Fruit fly (Drosophila melanogaster) whole organism, wandering third instar larva: ENCODE measurements around the gene ect.
A peak's percentile ranks its signal among the peaks of the same experiment; 100 is the strongest.

Experiments
- Abd-B ChIP-seq: fragments of >200 bp; optimal IDR thresholded peaks from 2 replicates; lab custom pipeline; 2017; ENCODE audit warnings: missing biosample characterization, missing genetic modification characterization
- CG9705 ChIP-seq: fragments of 200-800 bp; sonication (Bioruptor generic); optimal IDR thresholded peaks from 2 replicates; lab custom pipeline; 2018; ENCODE audit warnings: missing biosample characterization, mild to moderate bottlenecking, missing genetic modification characterization
- CrebA ChIP-seq: fragments of 200-800 bp; sonication (Bioruptor generic); optimal IDR thresholded peaks from 2 replicates; lab custom pipeline; 2016; ENCODE audit warnings: missing biosample characterization, mild to moderate bottlenecking, missing genetic modification characterization, borderline replicate concordance
- Dfd ChIP-seq: fragments of >200 bp; optimal IDR thresholded peaks from 2 replicates; lab custom pipeline; 2017; ENCODE audit warnings: missing biosample characterization, missing genetic modification characterization
- GATAd ChIP-seq: sonication (Bioruptor generic); optimal IDR thresholded peaks from 2 replicates; lab custom pipeline; 2016; ENCODE audit warnings: missing biosample characterization, missing genetic modification characterization
- Hnf4 ChIP-seq: fragments of 200-800 bp; sonication (Bioruptor generic); optimal IDR thresholded peaks from 2 replicates; lab custom pipeline; 2016; ENCODE audit warnings: missing biosample characterization, mild to moderate bottlenecking, missing genetic modification characterization
- Hr78 ChIP-seq: fragments of >200 bp; optimal IDR thresholded peaks from 2 replicates; lab custom pipeline; 2017; ENCODE audit warnings: missing biosample characterization, missing genetic modification characterization
- Jra ChIP-seq: sonication (Bioruptor generic); optimal IDR thresholded peaks from 2 replicates; lab custom pipeline; 2016; ENCODE audit warnings: missing biosample characterization, missing genetic modification characterization
- Mio ChIP-seq: sonication (Bioruptor generic); optimal IDR thresholded peaks from 2 replicates; lab custom pipeline; 2016; ENCODE audit warnings: missing biosample characterization, missing genetic modification characterization
- Myc ChIP-seq: fragments of >200 bp; optimal IDR thresholded peaks from 2 replicates; lab custom pipeline; 2017
- N ChIP-seq: fragments of >200 bp; optimal IDR thresholded peaks from 2 replicates; lab custom pipeline; 2018; ENCODE audit warnings: missing biosample characterization, missing external identifiers, missing genetic modification characterization
- OdsH ChIP-seq: fragments of 200-800 bp; sonication (Bioruptor generic); optimal IDR thresholded peaks from 2 replicates; lab custom pipeline; 2016; ENCODE audit warnings: missing biosample characterization, mild to moderate bottlenecking, missing genetic modification characterization
- Rel ChIP-seq, 2 experiments: fragments of 200-800 bp; sonication (Bioruptor generic) in 1 of 2; optimal IDR thresholded peaks; 2 replicates in 1 of 2; 3 replicates in 1 of 2; lab custom pipeline; 2016 to 2019; ENCODE audit warnings: mild to moderate bottlenecking in 2 of 2, missing biosample characterization in 2 of 2, missing genetic modification characterization in 2 of 2, moderate library complexity in 1 of 2
- Sp1 ChIP-seq: fragments of 200-800 bp; sonication (Bioruptor generic); optimal IDR thresholded peaks from 3 replicates; lab custom pipeline; 2019; ENCODE audit warnings: missing biosample characterization, mild to moderate bottlenecking, missing genetic modification characterization, moderate library complexity
- Vsx2 ChIP-seq: fragments of 200-300, 225-300 bp; sonication (Bioruptor generic); optimal IDR thresholded peaks from 2 replicates; lab custom pipeline; 2018; ENCODE audit warnings: missing biosample characterization, missing genetic modification characterization; ENCODE audit not compliant: partially characterized antibody
- br ChIP-seq: fragments of 200-800 bp; sonication (Bioruptor generic); optimal IDR thresholded peaks from 2 replicates; lab custom pipeline; 2016; ENCODE audit warnings: missing biosample characterization, missing genetic modification characterization
- brk ChIP-seq: fragments of 200-800 bp; sonication (Bioruptor generic); optimal IDR thresholded peaks from 2 replicates; lab custom pipeline; 2016; ENCODE audit warnings: missing biosample characterization, mild to moderate bottlenecking, missing genetic modification characterization
- dl ChIP-seq, 2 experiments: fragments of 175-275, 200-275 bp in 1 of 2; fragments of 200-275 bp in 1 of 2; sonication (Bioruptor generic); optimal IDR thresholded peaks; lab custom pipeline; 2018; ENCODE audit warnings: mild to moderate bottlenecking in 2 of 2, missing biosample characterization in 2 of 2, missing genetic modification characterization in 2 of 2, moderate library complexity in 2 of 2; ENCODE audit not compliant: partially characterized antibody in 2 of 2, insufficient read depth in 1 of 2
- dmrt93B ChIP-seq: fragments of 200-800 bp; sonication (Bioruptor generic); optimal IDR thresholded peaks from 2 replicates; lab custom pipeline; 2018; ENCODE audit warnings: missing biosample characterization, mild to moderate bottlenecking, missing genetic modification characterization
- dsf ChIP-seq: sonication (Bioruptor generic); optimal IDR thresholded peaks from 2 replicates; lab custom pipeline; 2016; ENCODE audit warnings: missing biosample characterization, missing genetic modification characterization, borderline replicate concordance
- ey ChIP-seq: fragments of 200-800 bp; sonication (Bioruptor generic); optimal IDR thresholded peaks from 2 replicates; lab custom pipeline; 2016; ENCODE audit warnings: missing biosample characterization, missing genetic modification characterization
- fru ChIP-seq: fragments of 200-800 bp; sonication (Bioruptor generic); optimal IDR thresholded peaks from 3 replicates; lab custom pipeline; 2016; ENCODE audit warnings: missing biosample characterization, mild to moderate bottlenecking, missing genetic modification characterization
- h ChIP-seq: fragments of 200-800 bp; sonication (Bioruptor generic); optimal IDR thresholded peaks from 3 replicates; lab custom pipeline; 2016; ENCODE audit warnings: missing biosample characterization, mild to moderate bottlenecking, missing genetic modification characterization
- pan ChIP-seq: fragments of >200 bp; optimal IDR thresholded peaks from 2 replicates; lab custom pipeline; 2017
- rgr ChIP-seq: fragments of 200-800 bp; sonication (Bioruptor generic); optimal IDR thresholded peaks from 3 replicates; lab custom pipeline; 2016; ENCODE audit warnings: missing biosample characterization, mild to moderate bottlenecking, missing genetic modification characterization
- sage ChIP-seq: fragments of 200-800 bp; sonication (Bioruptor generic); optimal IDR thresholded peaks from 2 replicates; lab custom pipeline; 2016; ENCODE audit warnings: missing biosample characterization, mild to moderate bottlenecking, missing genetic modification characterization
- sv ChIP-seq: fragments of 200-800 bp; sonication (Bioruptor generic); optimal IDR thresholded peaks from 3 replicates; lab custom pipeline; 2016; ENCODE audit warnings: missing biosample characterization, missing genetic modification characterization
- tai ChIP-seq: sonication (Bioruptor generic); optimal IDR thresholded peaks from 2 replicates; lab custom pipeline; 2016; ENCODE audit warnings: missing biosample characterization, missing genetic modification characterization
- woc ChIP-seq: sonication (Bioruptor generic); optimal IDR thresholded peaks from 2 replicates; lab custom pipeline; 2016; ENCODE audit warnings: missing biosample characterization, mild to moderate bottlenecking, missing genetic modification characterization

ect gene

dm6 chr3L:10226055-10226454, 24.4 kb upstream of the ect start:
- peak; percentile 4 for TF ChIP-seq Vsx2 (GFP tag; lab: Kevin White, UChicago)
- no peak for TF ChIP-seq brk (GFP tag; lab: Kevin White, UChicago)

DNA sequence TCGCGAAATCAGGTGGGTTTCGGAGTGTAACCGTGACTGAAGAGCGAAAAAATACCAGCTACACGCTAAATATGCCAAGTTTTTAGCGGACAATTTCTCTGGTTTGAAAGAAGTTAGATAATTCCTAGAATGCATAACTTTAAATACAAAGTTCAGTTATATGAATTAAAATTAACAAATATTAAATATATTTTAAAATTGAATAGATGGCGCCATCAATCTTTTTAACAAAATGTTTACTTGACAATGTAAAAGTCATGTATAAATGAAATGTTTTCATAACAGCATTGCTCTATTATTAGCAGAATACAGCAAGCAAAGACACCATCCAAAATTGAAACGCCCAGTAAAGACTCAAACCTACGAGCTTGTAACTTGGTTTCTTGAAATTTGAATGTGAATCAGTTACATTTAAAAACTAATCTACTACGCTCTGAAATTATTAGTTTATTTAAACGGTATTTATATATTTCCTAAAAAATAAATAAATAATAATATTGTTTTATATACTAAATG, 23.6 kb upstream of the ect start, which contains the start of gene scramb1:
Gene scramb1, minus strand, starts transcription at position 27 of the 516 bp plus-strand sequence.
- no peak for TF ChIP-seq rgr (GFP tag; lab: Kevin White, UChicago)
- no peak for TF ChIP-seq Hr78 (GFP tag; lab: Kevin White, UChicago)
- no peak for TF ChIP-seq Rel (GFP tag; optimal IDR thresholded peaks at IDR 0.05; lab: Kevin White, UChicago)
- peak; percentile 54 for TF ChIP-seq Rel (tag; optimal IDR thresholded peaks at IDR 0.05; lab: Kevin White, UChicago)
- TF ChIP-seq Myc (lab: Kevin White, UChicago), result peak; percentile 21
- TF ChIP-seq, all 38 proteins: peak for 2

dm6 chr3L:10224470-10225213, 23.0 kb upstream of the ect start:
- TF ChIP-seq Rel (GFP tag; optimal IDR thresholded peaks at IDR 0.05; lab: Kevin White, UChicago) (no peak), Rel (tag; optimal IDR thresholded peaks at IDR 0.05; lab: Kevin White, UChicago) (peak; percentile 85), Hr78 (GFP tag; lab: Kevin White, UChicago) (no peak), h (GFP tag; lab: Kevin White, UChicago) (peak; percentile 20)

DNA sequence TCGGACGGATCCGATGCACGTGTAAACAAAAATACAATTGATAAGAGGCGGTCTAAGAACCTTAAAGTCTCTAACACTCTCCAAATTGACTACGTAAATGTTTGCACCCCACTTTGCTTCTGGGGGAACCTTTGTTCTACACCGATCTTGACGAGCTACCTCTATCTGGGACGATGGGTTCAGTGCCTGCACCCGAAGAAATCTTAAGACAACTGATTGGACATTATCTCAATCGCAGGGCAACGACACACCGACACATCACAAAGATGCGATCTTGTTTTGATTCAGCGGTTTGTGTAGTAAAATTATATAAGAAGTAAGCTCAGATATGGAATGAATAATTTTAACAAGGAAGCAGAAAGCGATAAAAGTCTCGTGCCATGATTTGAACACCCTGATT, 21.8 kb upstream of the ect start:
- TF ChIP-seq CrebA (GFP tag; lab: Kevin White, UChicago) (peak; percentile 45), Hnf4 (GFP tag; lab: Kevin White, UChicago) (peak; percentile 9), GATAd (GFP tag; lab: Kevin White, UChicago) (no peak), Hr78 (GFP tag; lab: Kevin White, UChicago) (no peak), tai (peak; percentile 8), N (GFP tag; lab: Kevin White, UChicago) (no peak), h (GFP tag; lab: Kevin White, UChicago) (peak; percentile 23), brk (GFP tag; lab: Kevin White, UChicago) (no peak)
- TF ChIP-seq, all 38 proteins: peak for 4

DNA sequence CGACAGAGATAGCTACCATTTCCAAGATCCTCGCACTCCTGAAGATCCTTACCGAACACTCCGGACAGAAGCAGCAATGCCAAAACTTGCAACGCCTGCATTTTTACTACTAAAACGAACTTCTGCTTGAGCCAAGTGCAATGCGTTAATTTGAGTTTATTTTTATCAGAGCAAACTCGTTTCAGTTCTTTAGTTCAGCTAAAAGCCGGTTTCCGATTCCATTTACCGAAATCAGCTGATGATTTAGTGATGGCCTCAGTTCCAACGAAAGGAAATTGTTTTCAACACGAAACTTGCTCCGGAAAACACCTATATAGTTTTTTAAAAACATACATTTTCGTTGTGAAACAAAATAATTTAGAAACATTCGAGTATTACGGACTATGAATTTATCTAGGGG, 18.4 kb upstream of the ect start, which contains the start of gene CG32055:
Gene CG32055, minus strand, starts transcription at position 101 of the 400 bp plus-strand sequence.
- TF ChIP-seq dsf (GFP tag; lab: Kevin White, UChicago), result no peak
- TF ChIP-seq Jra (GFP tag; lab: Kevin White, UChicago), result no peak
- TF ChIP-seq pan, result no peak
- no peak for TF ChIP-seq Mio
- TF ChIP-seq sv, result no peak
- TF ChIP-seq dl (GFP tag; optimal IDR thresholded peaks at IDR 0.05; lab: Kevin White, UChicago; ENCODE audit: insufficient read depth in 1 of 2, partially characterized antibody in 2 of 2), result no peak
- no peak for TF ChIP-seq OdsH
- no peak for TF ChIP-seq fru
- no peak for TF ChIP-seq Vsx2 (GFP tag; lab: Kevin White, UChicago)
- no peak for TF ChIP-seq Rel (GFP tag; optimal IDR thresholded peaks at IDR 0.05; lab: Kevin White, UChicago)
- no peak for TF ChIP-seq Rel (tag; optimal IDR thresholded peaks at IDR 0.05; lab: Kevin White, UChicago)
- TF ChIP-seq br (GFP tag; lab: Kevin White, UChicago), result no peak
- no peak for TF ChIP-seq sage (GFP tag; lab: Kevin White, UChicago)
- no peak for TF ChIP-seq Abd-B
- no peak for TF ChIP-seq Hnf4 (GFP tag; lab: Kevin White, UChicago)
- TF ChIP-seq Dfd (GFP tag; lab: Kevin White, UChicago), result no peak
- TF ChIP-seq CG9705 (GFP tag; lab: Kevin White, UChicago), result no peak
- no peak for TF ChIP-seq woc (GFP tag; lab: Kevin White, UChicago)
- TF ChIP-seq h (GFP tag; lab: Kevin White, UChicago), result no peak
- TF ChIP-seq Hr78 (GFP tag; lab: Kevin White, UChicago), result no peak
- no peak for TF ChIP-seq brk (GFP tag; lab: Kevin White, UChicago)

DNA sequence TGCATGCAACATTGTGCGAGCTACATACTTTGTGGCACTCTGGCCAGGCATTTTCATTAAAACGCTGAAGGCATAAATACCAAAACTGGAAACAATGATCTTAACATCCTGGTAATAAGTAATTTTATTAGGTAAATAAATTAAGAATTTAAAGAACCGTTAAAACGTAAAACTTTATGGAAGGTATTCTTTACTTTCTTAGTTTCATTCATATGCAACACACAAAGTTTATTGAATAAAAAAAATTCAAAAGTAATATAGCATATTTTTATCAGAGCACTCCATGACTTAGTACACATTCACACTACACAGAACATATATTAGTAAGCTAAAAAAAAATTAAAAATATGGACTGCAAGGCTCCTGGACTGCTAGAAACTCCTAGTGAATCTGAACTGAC, 13.7 kb upstream of the ect start, which contains the start of gene CG8065:
Gene CG8065, plus strand, starts transcription at position 301 of the 400 bp plus-strand sequence.
- TF ChIP-seq CrebA (GFP tag; lab: Kevin White, UChicago) (no peak), Vsx2 (GFP tag; lab: Kevin White, UChicago) (no peak), pan (no peak), ey (GFP tag; lab: Kevin White, UChicago) (no peak), N (GFP tag; lab: Kevin White, UChicago) (no peak), Sp1 (no peak), Jra (GFP tag; lab: Kevin White, UChicago) (no peak), Mio (no peak), h (GFP tag; lab: Kevin White, UChicago) (no peak), Abd-B (no peak), Rel (GFP tag; optimal IDR thresholded peaks at IDR 0.05; lab: Kevin White, UChicago) (no peak), Rel (tag; optimal IDR thresholded peaks at IDR 0.05; lab: Kevin White, UChicago) (no peak), fru (no peak), dmrt93B (GFP tag; lab: Kevin White, UChicago) (no peak)
